Fruit fly (Drosophila melanogaster): ENCODE measurements around the gene CG11248.
A peak's percentile ranks its signal among the peaks of the same experiment; 100 is the strongest.

The CG11248 gene

DNA sequence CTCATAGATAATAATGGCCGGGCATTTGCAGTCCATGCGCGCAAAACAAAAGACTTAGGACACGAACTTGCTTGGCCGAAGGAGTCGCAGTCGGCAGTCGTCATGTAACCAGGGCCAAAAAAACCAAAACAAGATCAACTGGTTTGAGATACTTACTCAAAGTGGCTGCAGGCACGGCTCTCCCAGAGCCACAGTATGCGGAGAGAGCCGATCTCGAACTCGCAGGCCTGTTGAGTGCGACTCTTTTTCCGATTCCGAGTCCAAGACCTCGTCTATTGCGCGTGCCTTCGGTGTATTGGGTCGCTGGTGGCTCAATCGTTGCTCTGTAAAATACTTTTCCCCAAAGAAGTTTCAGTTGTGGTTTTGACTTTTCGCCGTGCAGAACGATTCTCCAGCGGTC, 35.2 kb upstream of the CG11248 start, which contains the start of gene CG43980 (continued):
- TF ChIP-seq CG12769 (tag; optimal IDR thresholded peaks at IDR 0.05), result peak; percentile 34
- TF ChIP-seq Doc2 (GFP tag; IDR thresholded peaks at IDR 0.05), result no peak
- TF ChIP-seq HLH54F (GFP tag; optimal IDR thresholded peaks at IDR 0.05), result no peak
- TF ChIP-seq CG10431 (GFP tag; optimal IDR thresholded peaks at IDR 0.05), result peak; percentile 18
- TF ChIP-seq chinmo (GFP tag; IDR thresholded peaks at IDR 0.05; ENCODE audit: partially characterized antibody), result peak; percentile 72; the same call in 2 of the 4 replicates
- no peak for TF ChIP-seq hkb (optimal IDR thresholded peaks at IDR 0.05)
- TF ChIP-seq hkb (GFP tag; IDR thresholded peaks at IDR 0.05), result 0 out of 2 replicates have a peak, but pooled peaks have one; percentile 33
- peak; percentile 5 for TF ChIP-seq yki (optimal IDR thresholded peaks at IDR 0.05)
- TF ChIP-seq sens (GFP tag), result peak; percentile 40
- TF ChIP-seq Deaf1 (tag; optimal IDR thresholded peaks at IDR 0.05), result peak; percentile 79

DNA sequence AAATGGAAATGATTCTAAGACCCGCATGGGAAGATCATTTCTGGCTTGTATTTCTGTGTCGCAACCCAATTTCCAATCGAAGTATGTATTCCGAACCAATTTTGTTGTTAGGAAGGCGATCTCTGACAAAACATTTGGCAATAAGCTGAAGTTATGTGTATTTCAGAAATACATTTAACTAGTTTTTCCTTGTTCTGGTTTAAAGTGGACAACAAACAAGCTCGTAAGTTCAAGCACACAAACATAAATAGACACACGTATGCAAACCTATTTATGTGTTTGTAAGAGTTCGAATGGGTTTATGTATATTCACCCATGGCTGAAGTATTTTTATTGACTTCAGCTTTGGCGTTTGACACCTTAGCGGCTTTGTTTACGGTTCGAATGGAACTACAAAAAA, 34.0 kb upstream of the CG11248 start:
- no peak for TF ChIP-seq CG2678 (tag; optimal IDR thresholded peaks at IDR 0.05)
- no peak for TF ChIP-seq CG14710 (tag; optimal IDR thresholded peaks at IDR 0.05)
- 0 out of 4 replicates have a peak, but pooled peaks have one; percentile 39 for TF ChIP-seq chinmo (GFP tag; IDR thresholded peaks at IDR 0.05; ENCODE audit: partially characterized antibody)
- peak; percentile 59 for TF ChIP-seq abd-A (tag; optimal IDR thresholded peaks at IDR 0.05)
- no peak for TF ChIP-seq CG17385 (GFP tag; optimal IDR thresholded peaks at IDR 0.05)
- TF ChIP-seq cg (GFP tag; optimal IDR thresholded peaks at IDR 0.05), result peak; percentile 9
- TF ChIP-seq HmgD (GFP tag; optimal IDR thresholded peaks at IDR 0.05), result no peak
- peak; percentile 60 for TF ChIP-seq sd (tag; optimal IDR thresholded peaks at IDR 0.05)
- no peak for TF ChIP-seq nerfin-2 (GFP tag; IDR thresholded peaks at IDR 0.05; ENCODE audit: partially characterized antibody)
- TF ChIP-seq CG12769 (tag; optimal IDR thresholded peaks at IDR 0.05), result peak; percentile 32

DNA sequence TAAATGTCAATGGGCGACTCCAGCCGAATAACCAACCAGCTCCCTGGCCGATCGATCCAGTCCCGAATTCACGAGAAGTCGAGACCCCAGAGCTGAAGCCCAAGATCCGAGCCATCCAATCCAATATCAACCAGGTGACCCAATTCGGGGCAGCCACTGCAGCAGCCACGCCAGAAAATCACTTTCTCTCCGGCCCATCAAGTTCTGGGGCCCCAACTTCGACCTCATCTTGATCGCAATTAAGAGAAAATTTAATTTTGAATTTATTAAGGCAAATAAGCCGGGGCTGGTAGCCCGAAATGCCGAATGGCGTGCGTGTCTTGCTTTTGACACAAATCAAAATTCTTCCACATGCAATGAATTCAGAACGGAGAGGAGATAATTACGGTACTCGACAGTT, 32.0 kb upstream of the CG11248 start:
- peak; percentile 83 for TF ChIP-seq Blimp-1 (GFP tag; optimal IDR thresholded peaks at IDR 0.05)
- TF ChIP-seq Awh (GFP tag; IDR thresholded peaks at IDR 0.05), result peak; percentile 62
- TF ChIP-seq Antp (GFP tag; optimal IDR thresholded peaks at IDR 0.05), result no peak
- no peak for TF ChIP-seq CG10565 (GFP tag; optimal IDR thresholded peaks at IDR 0.05)

dm6 chr3L:21651412-21651811, 28.4 kb upstream of the CG11248 start:
- TF ChIP-seq Awh (GFP tag; IDR thresholded peaks at IDR 0.05) (peak; percentile 49), pum (GFP tag; optimal IDR thresholded peaks at IDR 0.05) (no peak), CG10209 (GFP tag; optimal IDR thresholded peaks at IDR 0.05) (no peak), CG31441 (GFP tag; IDR thresholded peaks at IDR 0.05) (no peak), ewg (GFP tag; optimal IDR thresholded peaks at IDR 0.05) (no peak), H2.0 (GFP tag; IDR thresholded peaks at IDR 0.05) (no peak), Hr39 (optimal IDR thresholded peaks at IDR 0.05) (no peak), NC2β (GFP tag; optimal IDR thresholded peaks at IDR 0.05) (no peak)

- peak; percentile 32; the same call in 1 of the 2 replicates for TF ChIP-seq CG11247 (GFP tag; IDR thresholded peaks at IDR 0.05)
- TF ChIP-seq trem (tag; optimal IDR thresholded peaks at IDR 0.05), result no peak
- TF ChIP-seq Mad (GFP tag; optimal IDR thresholded peaks at IDR 0.05), result no peak
- TF ChIP-seq Med (GFP tag), result peak; percentile 11
- no peak for TF ChIP-seq Hand (GFP tag; optimal IDR thresholded peaks at IDR 0.05)
- TF ChIP-seq CG18599 (GFP tag; optimal IDR thresholded peaks at IDR 0.05), result no peak
- TF ChIP-seq Ets65A (GFP tag), result peak; percentile 10
- TF ChIP-seq CG9437 (GFP tag; optimal IDR thresholded peaks at IDR 0.05), result no peak
- TF ChIP-seq crp (GFP tag; optimal IDR thresholded peaks at IDR 0.05), result no peak
- TF ChIP-seq vvl (GFP tag; IDR thresholded peaks at IDR 0.05), result peak; percentile 69; the same call in 1 of the 2 replicates
- no peak for TF ChIP-seq Hmx (GFP tag; optimal IDR thresholded peaks at IDR 0.05)
- TF ChIP-seq CG42726 (GFP tag; IDR thresholded peaks at IDR 0.05; ENCODE audit: partially characterized antibody), result no peak
- no peak for TF ChIP-seq sens (GFP tag)
- no peak for TF ChIP-seq Bdp1 (GFP tag; optimal IDR thresholded peaks at IDR 0.05)
- no peak for TF ChIP-seq slp2 (GFP tag; optimal IDR thresholded peaks at IDR 0.05)
- 0 out of 3 replicates have a peak, but pooled peaks have one; percentile 39 for TF ChIP-seq Opbp (GFP tag; IDR thresholded peaks at IDR 0.05; ENCODE audit: partially characterized antibody)
- no peak for TF ChIP-seq CG17186 (GFP tag; optimal IDR thresholded peaks at IDR 0.05)
- TF ChIP-seq CG13296 (GFP tag; optimal IDR thresholded peaks at IDR 0.05), result no peak
Observed at dm6 chr3L:21652124-21652523, 27.7 kb upstream of the CG11248 start.
